Fruit fly (Drosophila melanogaster): Measurements from ENCODE around the gene RpL26.
A peak's percentile ranks its signal among the peaks of the same experiment; 100 is the strongest.

The RpL26 gene

DNA sequence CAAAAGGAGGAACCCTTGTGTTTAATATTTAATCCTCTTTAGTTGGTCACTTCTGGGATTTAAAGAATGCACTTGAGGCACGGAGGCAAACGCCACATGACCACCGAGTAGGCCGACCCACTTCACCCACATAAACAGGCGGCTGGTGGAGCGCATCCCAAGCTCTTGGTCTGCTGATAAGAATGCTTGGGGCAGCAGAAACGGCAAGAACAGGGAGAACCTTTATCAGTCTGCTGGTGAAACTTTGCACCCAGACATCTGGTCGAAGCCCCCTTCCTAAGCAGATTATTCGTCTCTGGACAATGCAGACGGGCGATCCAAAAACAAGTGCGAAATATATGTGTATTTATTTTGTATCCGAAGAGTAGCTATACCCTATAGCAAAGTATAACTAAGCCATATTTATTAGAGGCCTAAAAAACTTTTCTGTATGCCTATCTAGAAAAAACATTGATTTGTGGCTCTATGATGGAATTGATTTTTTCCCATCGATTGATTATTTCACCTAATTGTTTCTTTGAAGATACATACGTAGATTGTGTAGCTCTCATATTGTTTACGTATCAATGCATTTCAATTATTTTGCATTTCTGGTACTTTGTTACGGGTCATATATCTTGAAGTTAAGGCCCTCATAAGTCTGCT is 9.3 kb upstream of the RpL26 start:
- TF ChIP-seq nom (GFP tag; optimal IDR thresholded peaks at IDR 0.05) = peak; percentile 89
- no peak for TF ChIP-seq CG7745 (tag; optimal IDR thresholded peaks at IDR 0.05)
- 0 out of 2 replicates have a peak, but pooled peaks have one; percentile 5 for TF ChIP-seq sob (GFP tag; IDR thresholded peaks at IDR 0.05)
- TF ChIP-seq bsh (GFP tag; optimal IDR thresholded peaks at IDR 0.05) = peak in 1 of 2 experiments; percentile 44
- TF ChIP-seq yki (optimal IDR thresholded peaks at IDR 0.05) = no peak
- TF ChIP-seq toy (GFP tag; IDR thresholded peaks at IDR 0.05) = no peak
- peak; percentile 76 for TF ChIP-seq Ets65A (GFP tag)
- TF ChIP-seq CG18619 (GFP tag; optimal IDR thresholded peaks at IDR 0.05) = no peak
- TF ChIP-seq D19A (tag; optimal IDR thresholded peaks at IDR 0.05) = peak; percentile 64
- peak; percentile 78 for TF ChIP-seq Med (GFP tag)

DNA sequence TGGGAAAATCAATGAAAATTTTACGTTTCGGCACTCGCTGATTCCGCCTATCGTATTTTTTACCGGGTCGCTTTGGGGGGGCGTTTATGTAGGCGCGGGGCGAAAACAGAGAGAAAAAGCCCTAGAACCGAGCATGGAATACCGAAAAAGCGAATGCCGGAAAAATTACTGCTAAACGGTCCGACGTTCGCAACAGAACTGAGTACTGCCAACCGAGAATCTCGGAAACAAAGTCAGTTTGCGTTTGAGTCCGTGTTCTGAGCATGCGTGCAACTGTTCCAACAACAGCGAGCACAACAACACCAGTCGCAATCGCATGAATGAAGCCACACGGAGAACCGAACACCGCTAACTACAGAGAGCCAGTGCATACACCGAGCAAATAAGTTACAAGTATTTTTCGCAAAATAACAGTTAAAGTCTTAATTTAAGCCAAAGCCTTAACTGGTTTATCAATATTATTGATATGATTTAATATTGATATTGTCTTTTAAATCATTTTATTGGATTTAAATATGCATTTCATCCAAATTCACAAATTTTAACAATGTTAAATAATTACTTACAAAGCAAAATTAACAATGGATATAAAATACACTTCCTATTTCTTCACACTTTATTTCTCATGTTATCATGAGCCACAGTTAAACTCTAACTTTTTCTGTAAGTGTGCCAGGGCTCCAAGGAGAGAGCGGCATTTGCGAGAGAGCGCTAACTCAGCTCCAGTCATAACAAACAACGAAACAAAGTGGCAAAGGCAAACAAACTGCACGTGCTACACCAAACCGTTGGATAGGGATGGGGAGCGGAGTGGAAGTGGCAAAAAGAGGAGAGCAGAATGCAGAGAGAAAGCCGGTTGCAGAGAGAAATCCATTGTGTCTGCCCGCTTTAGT is 8.1 kb upstream of the RpL26 start, which contains the start of gene CG3961:
CG3961 (minus strand) TSS at position 201 of the 893 bp plus-strand sequence.
- TF ChIP-seq CG15514 (GFP tag; optimal IDR thresholded peaks at IDR 0.05) = peak; percentile 81
- TF ChIP-seq Spps (tag; optimal IDR thresholded peaks at IDR 0.05) = peak; percentile 98
- no peak for TF ChIP-seq hkb (optimal IDR thresholded peaks at IDR 0.05)
- peak; percentile 94 for TF ChIP-seq hkb (GFP tag; IDR thresholded peaks at IDR 0.05)
- peak; percentile 81 for TF ChIP-seq CG8944 (GFP tag; optimal IDR thresholded peaks at IDR 0.05)
- peak; percentile 95 for TF ChIP-seq nau (GFP tag; optimal IDR thresholded peaks at IDR 0.05)
- TF ChIP-seq B-H2 (GFP tag; optimal IDR thresholded peaks at IDR 0.05) = peak; percentile 80
- TF ChIP-seq Hr39 (optimal IDR thresholded peaks at IDR 0.05) = no peak
- peak; percentile 92 for TF ChIP-seq jing (GFP tag; optimal IDR thresholded peaks at IDR 0.05)
- TF ChIP-seq CG11560 (tag; IDR thresholded peaks at IDR 0.05) = peak; percentile 84; the same call in 2 of the 3 replicates
- peak; percentile 31 for TF ChIP-seq MESR4 (GFP tag; optimal IDR thresholded peaks at IDR 0.05)
- peak; percentile 58 to 100 for TF ChIP-seq eve (GFP tag; optimal IDR thresholded peaks at IDR 0.05)
- TF ChIP-seq scrt (GFP tag; optimal IDR thresholded peaks at IDR 0.05) = peak; percentile 91
- TF ChIP-seq CG30403 (GFP tag; optimal IDR thresholded peaks at IDR 0.05) = peak; percentile 99
- TF ChIP-seq CG10366 (GFP tag; IDR thresholded peaks at IDR 0.05) = peak; percentile 88
- peak; percentile 81 for TF ChIP-seq CG10959 (GFP tag; IDR thresholded peaks at IDR 0.05)
- TF ChIP-seq tll (GFP tag; optimal IDR thresholded peaks at IDR 0.05) = peak in 1 of 2 experiments; percentile 71
- TF ChIP-seq CG17829 (tag; optimal IDR thresholded peaks at IDR 0.05) = peak; percentile 99
- peak; percentile 91 for TF ChIP-seq CG9215 (GFP tag; IDR thresholded peaks at IDR 0.05)
- peak; percentile 98 for TF ChIP-seq Hmr (GFP tag; optimal IDR thresholded peaks at IDR 0.05)
- TF ChIP-seq CG1792 (GFP tag; optimal IDR thresholded peaks at IDR 0.05) = peak; percentile 63
- no peak for TF ChIP-seq Neu2 (GFP tag; optimal IDR thresholded peaks at IDR 0.05; ENCODE audit: borderline replicate concordance)
- peak; percentile 90 for TF ChIP-seq E2f1 (GFP tag; IDR thresholded peaks at IDR 0.05)
- peak; percentile 85 for TF ChIP-seq dm (GFP tag; optimal IDR thresholded peaks at IDR 0.05)
- peak; percentile 83 for TF ChIP-seq onecut (GFP tag; IDR thresholded peaks at IDR 0.05)
- no peak for TF ChIP-seq Doc2 (GFP tag; IDR thresholded peaks at IDR 0.05)
- TF ChIP-seq CG10321 (GFP tag; IDR thresholded peaks at IDR 0.05) = peak; percentile 61
- TF ChIP-seq disco-r (GFP tag; optimal IDR thresholded peaks at IDR 0.05) = peak; percentile 68
- peak; percentile 86; the same call in 1 of the 2 replicates for TF ChIP-seq Oaz (GFP tag; IDR thresholded peaks at IDR 0.05)
- peak; percentile 90 for TF ChIP-seq CG2116 (GFP tag; optimal IDR thresholded peaks at IDR 0.05)
- TF ChIP-seq Sox100B (GFP tag; optimal IDR thresholded peaks at IDR 0.05) = peak; percentile 100
- peak; percentile 97 for TF ChIP-seq nom (GFP tag; optimal IDR thresholded peaks at IDR 0.05)
- TF ChIP-seq D19A (tag; optimal IDR thresholded peaks at IDR 0.05) = peak; percentile 97
- TF ChIP-seq gem (tag; optimal IDR thresholded peaks at IDR 0.05) = peak; percentile 99
- TF ChIP-seq CG34376 (GFP tag; optimal IDR thresholded peaks at IDR 0.05) = peak; percentile 84
- peak; percentile 96 for TF ChIP-seq tin (GFP tag; optimal IDR thresholded peaks at IDR 0.05)
- TF ChIP-seq HLH3B (GFP tag; IDR thresholded peaks at IDR 0.05) = peak; percentile 95
- TF ChIP-seq ewg (GFP tag; optimal IDR thresholded peaks at IDR 0.05) = peak; percentile 96
- peak; percentile 71 for TF ChIP-seq Ravus (GFP tag; IDR thresholded peaks at IDR 0.05)
